Worm (Caenorhabditis elegans): ENCODE data around the gene sphr-1.

ce11 chrV:9157597-9157996, 33.8 kb upstream of the sphr-1 start:
- TF ChIP-seq fos-1 (tag; optimal IDR thresholded peaks at IDR 0.05) (no peak), lsy-2 (tag; optimal IDR thresholded peaks at IDR 0.05) (no peak), ceh-82 (tag; optimal IDR thresholded peaks at IDR 0.05) (no peak), ztf-11 (tag; optimal IDR thresholded peaks at IDR 0.05) (no peak), unc-55 (GFP tag; optimal IDR thresholded peaks at IDR 0.05) (no peak), mdl-1 (tag; optimal IDR thresholded peaks at IDR 0.05) (no peak), alr-1 (tag; optimal IDR thresholded peaks at IDR 0.05) (no peak), C34F6.9 (tag; optimal IDR thresholded peaks at IDR 0.05) (no peak), mab-5 (tag; optimal IDR thresholded peaks at IDR 0.05) (no peak)

All from whole organism, L2 larva.